Fruit fly (Drosophila melanogaster) whole organism, embryonic: Measurements from ENCODE around the gene prd1.

ENCODE experiments used
- Aef1 ChIP-seq: fragments of 200-800 bp; sonication (Bioruptor generic); IDR thresholded peaks from 3 replicates; pipeline ENCODE4 v1.3.6; 2022; ENCODE audit warnings: missing biosample characterization, missing genetic modification characterization
- B-H1 ChIP-seq: fragments of 200-800 bp; sonication (Bioruptor generic); IDR thresholded peaks from 3 replicates; pipeline ENCODE4 v1.3.6; 2022; ENCODE audit warnings: missing biosample characterization, missing genetic modification characterization
- B-H2 ChIP-seq: fragments of 200-800 bp; sonication (Bioruptor generic); optimal IDR thresholded peaks from 2 replicates; lab custom pipeline; 2018; ENCODE audit warnings: missing biosample characterization, mild to moderate bottlenecking, missing genetic modification characterization
- CG10147 ChIP-seq: fragments of 200-800 bp; sonication (Bioruptor generic); optimal IDR thresholded peaks from 2 replicates; lab custom pipeline; 2019; ENCODE audit warnings: missing biosample characterization, mild to moderate bottlenecking, missing genetic modification characterization, moderate library complexity
- CG10267 ChIP-seq: fragments of 200-800 bp; sonication (Bioruptor generic); optimal IDR thresholded peaks from 2 replicates; lab custom pipeline; 2018; ENCODE audit warnings: missing biosample characterization, mild to moderate bottlenecking, missing genetic modification characterization, moderate library complexity
- CG10543 ChIP-seq: fragments of 200-800 bp; sonication (Bioruptor generic); optimal IDR thresholded peaks from 3 replicates; lab custom pipeline; 2017; ENCODE audit warnings: missing biosample characterization, mild to moderate bottlenecking, missing genetic modification characterization, moderate library complexity
- CG11398 ChIP-seq: fragments of 200-800 bp; sonication (Bioruptor generic); optimal IDR thresholded peaks from 2 replicates; lab custom pipeline; 2016; ENCODE audit warnings: missing biosample characterization, missing genetic modification characterization
- CG11456 ChIP-seq: fragments of 200-800 bp; sonication (Bioruptor generic); IDR thresholded peaks from 3 replicates; pipeline ENCODE4 v1.3.6; 2022; ENCODE audit warnings: missing biosample characterization, missing genetic modification characterization
- CG12219 ChIP-seq: fragments of 200-800 bp; sonication (Bioruptor generic); optimal IDR thresholded peaks from 3 replicates; lab custom pipeline; 2018; ENCODE audit warnings: missing biosample characterization, mild to moderate bottlenecking, missing genetic modification characterization
- CG12659 ChIP-seq: fragments of 200-800 bp; sonication (Bioruptor generic); optimal IDR thresholded peaks from 3 replicates; lab custom pipeline; 2017; ENCODE audit warnings: mild to moderate bottlenecking, missing biosample characterization, missing genetic modification reagents, missing genetic modification characterization
- CG17328 ChIP-seq: fragments of 200-800 bp; sonication (Bioruptor generic); IDR thresholded peaks from 2 replicates; pipeline ENCODE4 v1.3.6; 2022; ENCODE audit warnings: missing biosample characterization, missing genetic modification characterization
- CG17568 ChIP-seq: fragments of 200-800 bp; sonication (Bioruptor generic); optimal IDR thresholded peaks from 2 replicates; lab custom pipeline; 2018; ENCODE audit warnings: missing biosample characterization, mild to moderate bottlenecking, missing genetic modification characterization, moderate library complexity
- CG17802 ChIP-seq: fragments of 200-800 bp; sonication (Bioruptor generic); optimal IDR thresholded peaks from 2 replicates; lab custom pipeline; 2018; ENCODE audit warnings: missing biosample characterization, mild to moderate bottlenecking, missing genetic modification characterization, moderate library complexity
- CG1832 ChIP-seq: fragments of 200-800 bp; sonication (Bioruptor generic); optimal IDR thresholded peaks from 2 replicates; lab custom pipeline; 2017; ENCODE audit warnings: missing biosample characterization, mild to moderate bottlenecking, missing genetic modification characterization, inconsistent platforms
- CG2129 ChIP-seq: fragments of 200-800 bp; sonication (Bioruptor generic); IDR thresholded peaks from 2 replicates; pipeline ENCODE4 v1.3.6; 2022; ENCODE audit warnings: missing biosample characterization, missing genetic modification characterization; ENCODE audit not compliant: partially characterized antibody
- CG2199 ChIP-seq: fragments of 200-800 bp; sonication (Bioruptor generic); IDR thresholded peaks from 3 replicates; pipeline ENCODE4 v1.3.6; 2022; ENCODE audit warnings: missing biosample characterization, missing genetic modification characterization
- CG30403 ChIP-seq: fragments of 200-800 bp; sonication (Bioruptor generic); optimal IDR thresholded peaks from 3 replicates; lab custom pipeline; 2016; ENCODE audit warnings: missing biosample characterization, missing genetic modification characterization
- CG4328 ChIP-seq: fragments of 200-800 bp; sonication (Bioruptor generic); optimal IDR thresholded peaks from 3 replicates; lab custom pipeline; 2017; ENCODE audit warnings: missing biosample characterization, missing genetic modification reagents, missing genetic modification characterization
- CG4360 ChIP-seq: fragments of 200-800 bp; sonication (Bioruptor generic); IDR thresholded peaks from 2 replicates; pipeline ENCODE4 v1.3.6; 2022; ENCODE audit warnings: missing biosample characterization, missing genetic modification characterization
- CG8765 ChIP-seq: fragments of 200-800 bp; sonication (Bioruptor generic); IDR thresholded peaks from 2 replicates; pipeline ENCODE4 v1.3.6; 2022; ENCODE audit warnings: missing biosample characterization, missing genetic modification characterization
- CG9609 ChIP-seq: fragments of 200-800 bp; sonication (Bioruptor generic); optimal IDR thresholded peaks from 3 replicates; lab custom pipeline; 2016; ENCODE audit warnings: missing biosample characterization, missing genetic modification characterization
- CG9876 ChIP-seq: fragments of 200-800 bp; sonication (Bioruptor generic); optimal IDR thresholded peaks from 2 replicates; lab custom pipeline; 2016; ENCODE audit warnings: missing biosample characterization, missing genetic modification characterization
- CHES-1-like ChIP-seq: fragments of 200-800 bp; sonication (Bioruptor generic); optimal IDR thresholded peaks from 2 replicates; lab custom pipeline; 2016; ENCODE audit warnings: missing biosample characterization, missing genetic modification characterization
- Dip2 ChIP-seq: fragments of 200-800 bp; sonication (Bioruptor generic); IDR thresholded peaks from 2 replicates; pipeline ENCODE4 v1.3.6; 2022; ENCODE audit warnings: missing biosample characterization, missing genetic modification characterization
- HLH54F ChIP-seq: fragments of 200-800 bp; sonication (Bioruptor generic); optimal IDR thresholded peaks from 3 replicates; lab custom pipeline; 2016; ENCODE audit warnings: missing biosample characterization, missing genetic modification characterization
- Mrtf ChIP-seq: fragments of 200-800 bp; sonication (Bioruptor generic); IDR thresholded peaks from 3 replicates; pipeline ENCODE4 v1.3.6; 2022; ENCODE audit warnings: missing biosample characterization, missing genetic modification characterization
- NC2α ChIP-seq: fragments of 200-800 bp; sonication (Bioruptor generic); optimal IDR thresholded peaks from 2 replicates; lab custom pipeline; 2016; ENCODE audit warnings: missing biosample characterization, missing genetic modification characterization
- Rx ChIP-seq: fragments of 200-800 bp; sonication (Bioruptor generic); IDR thresholded peaks from 2 replicates; pipeline ENCODE4 v1.3.6; 2022; ENCODE audit warnings: missing biosample characterization, missing genetic modification characterization
- abd-A ChIP-seq: fragments of 200-800 bp; sonication (Bioruptor generic); optimal IDR thresholded peaks from 3 replicates; lab custom pipeline; 2019; ENCODE audit warnings: missing biosample characterization, mild to moderate bottlenecking, missing genetic modification characterization, moderate library complexity
- bab2 ChIP-seq: fragments of 200-800 bp; sonication (Bioruptor generic); optimal IDR thresholded peaks from 2 replicates; lab custom pipeline; 2016; ENCODE audit warnings: missing biosample characterization, missing genetic modification characterization
- bbx ChIP-seq: fragments of 200-800 bp; sonication (Bioruptor generic); IDR thresholded peaks from 2 replicates; pipeline ENCODE4 v1.3.6; 2022; ENCODE audit warnings: missing biosample characterization, missing genetic modification characterization; ENCODE audit not compliant: partially characterized antibody
- bowl ChIP-seq: fragments of 200-800 bp; sonication (Bioruptor generic); IDR thresholded peaks from 2 replicates; pipeline ENCODE4 v1.3.6; 2022; ENCODE audit warnings: missing biosample characterization, missing genetic modification characterization
- bsh ChIP-seq, 2 experiments: fragments of 200-800 bp; sonication (Bioruptor generic); optimal IDR thresholded peaks; 2 replicates each; lab custom pipeline; 2017 to 2018; ENCODE audit warnings: mild to moderate bottlenecking in 2 of 2, missing biosample characterization in 2 of 2, missing genetic modification characterization in 2 of 2, moderate library complexity in 1 of 2
- cato ChIP-seq: fragments of 200-800 bp; sonication (Bioruptor generic); optimal IDR thresholded peaks from 2 replicates; lab custom pipeline; 2016; ENCODE audit warnings: missing biosample characterization, missing genetic modification characterization, borderline replicate concordance
- dimm ChIP-seq: fragments of 200-800 bp; sonication (Bioruptor generic); IDR thresholded peaks from 2 replicates; pipeline ENCODE4 v1.3.6; 2022; ENCODE audit warnings: missing biosample characterization, missing genetic modification characterization
- esg ChIP-seq: fragments of 200-800 bp; sonication (Bioruptor generic); conservative IDR thresholded peaks from 2 replicates; pipeline ENCODE4 v1.3.6; 2022; ENCODE audit warnings: missing biosample characterization, missing genetic modification characterization
- gcm ChIP-seq: fragments of 200-800 bp; sonication (Bioruptor generic); optimal IDR thresholded peaks from 2 replicates; lab custom pipeline; 2019; ENCODE audit warnings: missing biosample characterization, mild to moderate bottlenecking, missing genetic modification characterization, moderate library complexity
- gro ChIP-seq: fragments of 200-800 bp; sonication (Bioruptor generic); optimal IDR thresholded peaks from 2 replicates; lab custom pipeline; 2016; ENCODE audit warnings: missing biosample characterization, missing genetic modification characterization
- gsb ChIP-seq: fragments of 200-800 bp; sonication (Bioruptor generic); IDR thresholded peaks from 2 replicates; pipeline ENCODE4 v1.3.6; 2022; ENCODE audit warnings: missing biosample characterization, missing genetic modification characterization
- gt ChIP-seq: fragments of 200-800 bp; sonication (Bioruptor generic); IDR thresholded peaks from 2 replicates; pipeline ENCODE4 v1.3.6; 2022; ENCODE audit warnings: missing biosample characterization, missing genetic modification characterization
- jumu ChIP-seq: fragments of 200-800 bp; sonication (Bioruptor generic); optimal IDR thresholded peaks from 3 replicates; lab custom pipeline; 2016; ENCODE audit warnings: missing biosample characterization, missing genetic modification characterization
- maf-S ChIP-seq: fragments of 200-800 bp; sonication (Bioruptor generic); optimal IDR thresholded peaks from 2 replicates; lab custom pipeline; 2016; ENCODE audit warnings: missing biosample characterization, missing genetic modification characterization
- peb ChIP-seq: fragments of 200-800 bp; sonication (Bioruptor generic); IDR thresholded peaks from 2 replicates; pipeline ENCODE4 v1.3.6; 2022; ENCODE audit warnings: missing biosample characterization, missing genetic modification characterization
- rib ChIP-seq: fragments of 200-800 bp; sonication (Bioruptor generic); IDR thresholded peaks from 2 replicates; pipeline ENCODE4 v1.3.6; 2022; ENCODE audit warnings: missing biosample characterization, missing genetic modification characterization
- sima ChIP-seq: fragments of 200-800 bp; sonication (Bioruptor generic); optimal IDR thresholded peaks from 2 replicates; lab custom pipeline; 2016; ENCODE audit warnings: missing biosample characterization, missing genetic modification characterization
- sqz ChIP-seq: fragments of 200-800 bp; sonication (Bioruptor generic); optimal IDR thresholded peaks from 3 replicates; lab custom pipeline; 2018; ENCODE audit warnings: missing biosample characterization, mild to moderate bottlenecking, missing genetic modification characterization
- ssp ChIP-seq: fragments of 200-800 bp; sonication (Bioruptor generic); IDR thresholded peaks from 2 replicates; pipeline ENCODE4 v1.3.6; 2022; ENCODE audit warnings: missing biosample characterization, missing genetic modification characterization
- stc ChIP-seq: fragments of 200-800 bp; sonication (Bioruptor generic); IDR thresholded peaks from 2 replicates; pipeline ENCODE4 v1.3.6; 2022; ENCODE audit warnings: missing biosample characterization, missing genetic modification characterization
- tio ChIP-seq: fragments of 200-800 bp; sonication (Bioruptor generic); optimal IDR thresholded peaks from 2 replicates; lab custom pipeline; 2017; ENCODE audit warnings: missing biosample characterization, missing genetic modification characterization, inconsistent platforms
- tx ChIP-seq: fragments of 200-800 bp; sonication (Bioruptor generic); optimal IDR thresholded peaks from 2 replicates; lab custom pipeline; 2016; ENCODE audit warnings: missing biosample characterization, missing genetic modification characterization
- wor ChIP-seq: fragments of 200-800 bp; sonication (Bioruptor generic); IDR thresholded peaks from 2 replicates; pipeline ENCODE4 v1.3.6; 2022; ENCODE audit warnings: missing biosample characterization, missing genetic modification characterization
- yki ChIP-seq: fragments of >200 bp; optimal IDR thresholded peaks from 3 replicates; lab custom pipeline; 2018

prd1 gene

DNA sequence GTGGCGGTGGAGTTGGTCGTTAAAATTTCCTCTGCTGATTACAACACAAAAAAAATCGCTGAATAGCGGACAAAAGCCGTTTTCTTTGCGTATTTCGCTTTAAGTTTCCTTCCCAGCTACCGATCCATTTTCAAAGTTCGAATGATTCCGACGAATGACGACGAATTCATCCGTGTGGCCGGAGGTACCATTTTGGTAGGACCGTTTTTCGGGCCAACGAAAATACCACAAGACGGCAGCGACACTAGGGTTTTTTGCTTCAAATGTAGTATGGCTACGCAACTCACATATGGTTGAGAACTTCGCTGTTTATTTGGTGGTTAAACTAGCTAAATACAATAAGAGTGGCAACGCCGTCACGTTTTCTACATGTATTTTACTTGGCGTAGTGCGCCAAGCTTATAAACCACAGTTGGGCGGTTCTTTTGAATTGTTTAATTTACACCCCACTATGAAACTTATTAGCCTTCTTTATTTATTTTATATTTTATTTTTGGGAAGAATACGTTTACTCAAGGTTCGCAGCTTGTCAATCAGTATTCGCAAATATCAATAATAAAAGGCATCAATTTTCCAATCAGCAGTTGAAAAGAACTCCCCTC is 22.4 kb downstream of the prd1 start, which contains the start of gene Lk6 (continued):
- TF ChIP-seq gt (GFP tag; lab: Robert Waterston, UW) (no peak), yki (lab: Kevin White, UChicago) (no peak), CG8765 (GFP tag; lab: Robert Waterston, UW) (no peak), CG10267 (peak; percentile 86), rib (GFP tag; lab: Robert Waterston, UW) (no peak), sima (no peak), peb (GFP tag; lab: Robert Waterston, UW) (no peak), bowl (GFP tag; lab: Robert Waterston, UW) (no peak), tio (GFP tag; lab: Kevin White, UChicago) (no peak), B-H1 (GFP tag; lab: Robert Waterston, UW) (no peak), CG4360 (GFP tag; lab: Robert Waterston, UW) (no peak), gcm (GFP tag; lab: Kevin White, UChicago) (peak; percentile 28), stc (no peak), CG10147 (GFP tag; lab: Kevin White, UChicago) (peak; percentile 62), CG12659 (GFP tag; lab: Kevin White, UChicago) (peak; percentile 91), CHES-1-like (peak; percentile 47), CG10543 (GFP tag; lab: Kevin White, UChicago) (peak; percentile 82), CG11398 (GFP tag; lab: Kevin White, UChicago) (no peak), bsh (GFP tag; optimal IDR thresholded peaks at IDR 0.05; lab: Kevin White, UChicago) (peak in 1 of 2 experiments; percentile 14), sqz (GFP tag; lab: Kevin White, UChicago) (peak; percentile 88), CG11456 (no peak), abd-A (tag; lab: Kevin White, UChicago) (no peak), bab2 (GFP tag; lab: Kevin White, UChicago) (peak; percentile 16), CG17328 (GFP tag; lab: Robert Waterston, UW) (no peak), cato (no peak), CG17802 (no peak), gro (GFP tag; lab: Kevin White, UChicago) (peak; percentile 83), CG30403 (GFP tag; lab: Kevin White, UChicago) (peak; percentile 25), dimm (no peak), CG1832 (no peak), CG2199 (GFP tag; lab: Robert Waterston, UW) (no peak), wor (GFP tag; lab: Robert Waterston, UW) (no peak), CG2129 (GFP tag; lab: Robert Waterston, UW) (no peak), Dip2 (GFP tag; lab: Robert Waterston, UW) (no peak), Rx (GFP tag; lab: Robert Waterston, UW) (no peak), HLH54F (GFP tag; lab: Kevin White, UChicago) (peak; percentile 13), Aef1 (GFP tag; lab: Robert Waterston, UW) (no peak), CG9876 (GFP tag; lab: Kevin White, UChicago) (peak; percentile 6), jumu (GFP tag; lab: Kevin White, UChicago) (no peak), CG4328 (GFP tag; lab: Kevin White, UChicago) (peak; percentile 63), esg (no peak), tx (GFP tag; lab: Kevin White, UChicago) (no peak), NC2α (no peak), B-H2 (GFP tag; lab: Kevin White, UChicago) (peak; percentile 57), CG12219 (GFP tag; lab: Kevin White, UChicago) (peak; percentile 40), CG9609 (GFP tag; lab: Kevin White, UChicago) (peak; percentile 44), maf-S (GFP tag; lab: Kevin White, UChicago) (no peak), bbx (GFP tag; lab: Robert Waterston, UW) (no peak), Mrtf (GFP tag; lab: Robert Waterston, UW) (no peak), CG17568 (GFP tag; lab: Kevin White, UChicago) (no peak), gsb (GFP tag; lab: Robert Waterston, UW) (no peak), ssp (GFP tag; lab: Robert Waterston, UW) (no peak)
